Fruit fly (Drosophila melanogaster) whole organism, embryonic: Measurements from ENCODE around the gene CG14252.

Experiments
- Asciz ChIP-seq: fragments of 200-800 bp; sonication (Bioruptor generic); optimal IDR thresholded peaks from 2 replicates; lab custom pipeline; 2017; ENCODE audit warnings: missing biosample characterization, mild to moderate bottlenecking, missing genetic modification characterization, missing genetic modification reagents
- Bdp1 ChIP-seq: fragments of 200-800 bp; sonication (Bioruptor generic); optimal IDR thresholded peaks from 3 replicates; lab custom pipeline; 2016; ENCODE audit warnings: missing biosample characterization, missing genetic modification characterization
- CG10147 ChIP-seq: fragments of 200-800 bp; sonication (Bioruptor generic); optimal IDR thresholded peaks from 2 replicates; lab custom pipeline; 2019; ENCODE audit warnings: missing biosample characterization, mild to moderate bottlenecking, missing genetic modification characterization, moderate library complexity
- CG10654 ChIP-seq: fragments of 200-800 bp; sonication (Bioruptor generic); optimal IDR thresholded peaks from 2 replicates; lab custom pipeline; 2016; ENCODE audit warnings: missing biosample characterization, missing genetic modification characterization
- CG11723 ChIP-seq: fragments of 200-800 bp; sonication (Bioruptor generic); optimal IDR thresholded peaks from 2 replicates; lab custom pipeline; 2017; ENCODE audit warnings: missing biosample characterization, mild to moderate bottlenecking, missing genetic modification characterization
- CG15073 ChIP-seq: fragments of 200-800 bp; sonication (Bioruptor generic); optimal IDR thresholded peaks from 2 replicates; lab custom pipeline; 2016; ENCODE audit warnings: missing biosample characterization, missing genetic modification characterization
- CG15479 ChIP-seq: fragments of 200-800 bp; sonication (Bioruptor generic); optimal IDR thresholded peaks from 3 replicates; lab custom pipeline; 2019; ENCODE audit warnings: missing biosample characterization, mild to moderate bottlenecking, missing genetic modification characterization, moderate library complexity
- CG16779 ChIP-seq: fragments of 200-800 bp; sonication (Bioruptor generic); IDR thresholded peaks from 2 replicates; pipeline ENCODE4 v1.3.6; 2022; ENCODE audit warnings: missing biosample characterization, missing genetic modification characterization
- CG18764 ChIP-seq: fragments of 200-800 bp; sonication (Bioruptor generic); optimal IDR thresholded peaks from 3 replicates; lab custom pipeline; 2016; ENCODE audit warnings: missing biosample characterization, missing genetic modification characterization
- CG2199 ChIP-seq: fragments of 200-800 bp; sonication (Bioruptor generic); IDR thresholded peaks from 3 replicates; pipeline ENCODE4 v1.3.6; 2022; ENCODE audit warnings: missing biosample characterization, missing genetic modification characterization
- CG32532 ChIP-seq: fragments of 200-800 bp; sonication (Bioruptor generic); IDR thresholded peaks from 2 replicates; pipeline ENCODE4 v1.3.6; 2022; ENCODE audit warnings: missing biosample characterization, missing genetic modification characterization
- CG4424 ChIP-seq: fragments of 200-800 bp; sonication (Bioruptor generic); optimal IDR thresholded peaks from 3 replicates; lab custom pipeline; 2016; ENCODE audit warnings: missing biosample characterization, missing genetic modification characterization
- CG4854 ChIP-seq: fragments of 200-800 bp; sonication (Bioruptor generic); optimal IDR thresholded peaks from 2 replicates; lab custom pipeline; 2016; ENCODE audit warnings: missing biosample characterization, missing genetic modification characterization, inconsistent platforms
- CG9437 ChIP-seq: fragments of 200-800 bp; sonication (Bioruptor generic); optimal IDR thresholded peaks from 2 replicates; lab custom pipeline; 2018; ENCODE audit warnings: missing biosample characterization, mild to moderate bottlenecking, missing genetic modification characterization
- CG9876 ChIP-seq: fragments of 200-800 bp; sonication (Bioruptor generic); optimal IDR thresholded peaks from 2 replicates; lab custom pipeline; 2016; ENCODE audit warnings: missing biosample characterization, missing genetic modification characterization
- Camta ChIP-seq: fragments of 200-800 bp; sonication (Bioruptor generic); optimal IDR thresholded peaks from 2 replicates; lab custom pipeline; 2016; ENCODE audit warnings: missing biosample characterization, missing genetic modification characterization
- CkIIα-i1 ChIP-seq: fragments of 200-800 bp; sonication (Bioruptor generic); IDR thresholded peaks from 2 replicates; pipeline ENCODE4 v1.3.6; 2022; ENCODE audit warnings: missing biosample characterization, missing genetic modification characterization
- Dek ChIP-seq: fragments of 200-800 bp; sonication (Bioruptor generic); optimal IDR thresholded peaks from 3 replicates; lab custom pipeline; 2019; ENCODE audit warnings: missing biosample characterization, mild to moderate bottlenecking, missing genetic modification characterization, moderate library complexity
- Dfd ChIP-seq, 2 experiments: fragments of >200 bp; optimal IDR thresholded peaks; 2 replicates each; lab custom pipeline; 2017; ENCODE audit warnings: missing biosample characterization in 2 of 2, missing genetic modification characterization in 2 of 2
- Dip3 ChIP-seq: fragments of 200-800 bp; sonication (Bioruptor generic); optimal IDR thresholded peaks from 3 replicates; lab custom pipeline; 2016; ENCODE audit warnings: missing biosample characterization, missing genetic modification characterization
- Doc3 ChIP-seq: fragments of 200-800 bp; sonication (Bioruptor generic); IDR thresholded peaks from 3 replicates; pipeline ENCODE4 v1.3.6; 2022; ENCODE audit warnings: missing biosample characterization, missing genetic modification characterization; ENCODE audit not compliant: partially characterized antibody
- Elba2 ChIP-seq: fragments of 200-800 bp; sonication (Bioruptor generic); optimal IDR thresholded peaks from 3 replicates; lab custom pipeline; 2016; ENCODE audit warnings: missing biosample characterization, missing genetic modification characterization
- Ets97D ChIP-seq: fragments of 200-800 bp; sonication (Bioruptor generic); optimal IDR thresholded peaks from 3 replicates; lab custom pipeline; 2016; ENCODE audit warnings: missing biosample characterization, missing genetic modification characterization
- Gug ChIP-seq: fragments of 200-800 bp; sonication (Bioruptor generic); IDR thresholded peaks from 4 replicates; pipeline ENCODE4 v1.3.6; 2022; ENCODE audit warnings: missing biosample characterization, missing genetic modification characterization
- Hr3 ChIP-seq: fragments of 200-800 bp; sonication (Bioruptor generic); optimal IDR thresholded peaks from 3 replicates; lab custom pipeline; 2016; ENCODE audit warnings: missing biosample characterization, missing genetic modification characterization
- Hsf ChIP-seq: fragments of 200-800 bp; sonication (Bioruptor generic); optimal IDR thresholded peaks from 3 replicates; lab custom pipeline; 2016; ENCODE audit warnings: missing biosample characterization, missing genetic modification characterization
- Lpt ChIP-seq: fragments of >200 bp; optimal IDR thresholded peaks from 2 replicates; lab custom pipeline; 2018; ENCODE audit warnings: missing biosample characterization, missing genetic modification characterization
- MESR4 ChIP-seq: fragments of 200-800 bp; sonication (Bioruptor generic); optimal IDR thresholded peaks from 2 replicates; lab custom pipeline; 2018; ENCODE audit warnings: missing biosample characterization, mild to moderate bottlenecking, missing genetic modification characterization, moderate library complexity
- NC2β ChIP-seq: fragments of 200-800 bp; sonication (Bioruptor generic); optimal IDR thresholded peaks from 2 replicates; lab custom pipeline; 2016; ENCODE audit warnings: missing biosample characterization, missing genetic modification characterization
- ac ChIP-seq: fragments of 200-800 bp; sonication (Bioruptor generic); optimal IDR thresholded peaks from 3 replicates; lab custom pipeline; 2017; ENCODE audit warnings: missing biosample characterization, mild to moderate bottlenecking, missing genetic modification characterization
- ap ChIP-seq: fragments of 200-800 bp; sonication (Bioruptor generic); IDR thresholded peaks from 2 replicates; pipeline ENCODE4 v1.3.6; 2022; ENCODE audit warnings: missing biosample characterization, missing genetic modification characterization
- br ChIP-seq: fragments of >200 bp; optimal IDR thresholded peaks from 2 replicates; lab custom pipeline; 2017
- bsh ChIP-seq, 2 experiments: fragments of 200-800 bp; sonication (Bioruptor generic); optimal IDR thresholded peaks; 2 replicates each; lab custom pipeline; 2017 to 2018; ENCODE audit warnings: mild to moderate bottlenecking in 2 of 2, missing biosample characterization in 2 of 2, missing genetic modification characterization in 2 of 2, moderate library complexity in 1 of 2
- caup ChIP-seq: fragments of 200-800 bp; sonication (Bioruptor generic); optimal IDR thresholded peaks from 3 replicates; lab custom pipeline; 2017; ENCODE audit warnings: missing biosample characterization, mild to moderate bottlenecking, missing genetic modification characterization, moderate library complexity; ENCODE audit not compliant: severe bottlenecking
- dysf ChIP-seq: fragments of 200-800 bp; sonication (Bioruptor generic); IDR thresholded peaks from 3 replicates; pipeline ENCODE4 v1.3.6; 2022; ENCODE audit warnings: missing biosample characterization, missing genetic modification characterization
- fd64A ChIP-seq: fragments of 200-800 bp; sonication (Bioruptor generic); optimal IDR thresholded peaks from 3 replicates; lab custom pipeline; 2018; ENCODE audit warnings: missing biosample characterization, mild to moderate bottlenecking, missing genetic modification characterization
- gfzf ChIP-seq: fragments of 200-800 bp; sonication (Bioruptor generic); optimal IDR thresholded peaks from 2 replicates; lab custom pipeline; 2016; ENCODE audit warnings: missing biosample characterization, mild to moderate bottlenecking, missing genetic modification characterization, moderate library complexity
- kay ChIP-seq: fragments of 200-800 bp; sonication (Bioruptor generic); optimal IDR thresholded peaks from 2 replicates; lab custom pipeline; 2016; ENCODE audit warnings: missing biosample characterization, missing genetic modification characterization
- ken ChIP-seq: fragments of 200-800 bp; sonication (Bioruptor generic); IDR thresholded peaks from 3 replicates; pipeline ENCODE4 v1.3.6; 2022; ENCODE audit warnings: missing biosample characterization, missing genetic modification characterization
- lbe ChIP-seq: fragments of 200-800 bp; sonication (Bioruptor generic); optimal IDR thresholded peaks from 2 replicates; lab custom pipeline; 2016; ENCODE audit warnings: missing biosample characterization, mild to moderate bottlenecking, missing genetic modification characterization
- mirr ChIP-seq: fragments of 200-800 bp; sonication (Bioruptor generic); optimal IDR thresholded peaks from 3 replicates; lab custom pipeline; 2018; ENCODE audit warnings: missing biosample characterization, mild to moderate bottlenecking, missing genetic modification characterization
- nerfin-2 ChIP-seq: fragments of 200-800 bp; sonication (Bioruptor generic); IDR thresholded peaks from 2 replicates; pipeline ENCODE4 v1.3.6; 2022; ENCODE audit warnings: missing biosample characterization, missing genetic modification characterization; ENCODE audit not compliant: partially characterized antibody
- nom ChIP-seq: fragments of 200-800 bp; sonication (Bioruptor generic); optimal IDR thresholded peaks from 2 replicates; lab custom pipeline; 2017; ENCODE audit warnings: missing biosample characterization, missing genetic modification characterization, mild to moderate bottlenecking, moderate library complexity, missing genetic modification reagents
- onecut ChIP-seq: fragments of 200-800 bp; sonication (Bioruptor generic); IDR thresholded peaks from 2 replicates; pipeline ENCODE4 v1.3.6; 2022; ENCODE audit warnings: missing biosample characterization, missing genetic modification characterization
- pnt ChIP-seq: fragments of 200-800 bp; sonication (Bioruptor generic); optimal IDR thresholded peaks from 3 replicates; lab custom pipeline; 2016; ENCODE audit warnings: missing biosample characterization, missing genetic modification characterization
- psq ChIP-seq: fragments of 200-800 bp; sonication (Bioruptor generic); optimal IDR thresholded peaks from 2 replicates; lab custom pipeline; 2017; ENCODE audit warnings: missing biosample characterization, missing genetic modification characterization
- seq ChIP-seq: fragments of 200-800 bp; sonication (Bioruptor generic); IDR thresholded peaks from 2 replicates; pipeline ENCODE4 v1.3.6; 2022; ENCODE audit warnings: missing biosample characterization, missing genetic modification characterization
- sisA ChIP-seq: fragments of 200-800 bp; sonication (Bioruptor generic); IDR thresholded peaks from 2 replicates; pipeline ENCODE4 v1.3.6; 2022; ENCODE audit warnings: missing biosample characterization, missing genetic modification characterization
- stwl ChIP-seq: fragments of 200-800 bp; sonication (Bioruptor generic); optimal IDR thresholded peaks from 3 replicates; lab custom pipeline; 2018; ENCODE audit warnings: missing biosample characterization, mild to moderate bottlenecking, missing genetic modification characterization, moderate library complexity
- ttk ChIP-seq: fragments of 200-800 bp; sonication (Bioruptor generic); IDR thresholded peaks from 2 replicates; pipeline ENCODE4 v2.1.2; 2022; ENCODE audit warnings: missing biosample characterization, missing genetic modification characterization
- z ChIP-seq: fragments of 200-800 bp; sonication (Bioruptor generic); IDR thresholded peaks from 3 replicates; pipeline ENCODE4 v1.3.6; 2022; ENCODE audit warnings: missing biosample characterization, missing genetic modification characterization

CG14252 gene

DNA sequence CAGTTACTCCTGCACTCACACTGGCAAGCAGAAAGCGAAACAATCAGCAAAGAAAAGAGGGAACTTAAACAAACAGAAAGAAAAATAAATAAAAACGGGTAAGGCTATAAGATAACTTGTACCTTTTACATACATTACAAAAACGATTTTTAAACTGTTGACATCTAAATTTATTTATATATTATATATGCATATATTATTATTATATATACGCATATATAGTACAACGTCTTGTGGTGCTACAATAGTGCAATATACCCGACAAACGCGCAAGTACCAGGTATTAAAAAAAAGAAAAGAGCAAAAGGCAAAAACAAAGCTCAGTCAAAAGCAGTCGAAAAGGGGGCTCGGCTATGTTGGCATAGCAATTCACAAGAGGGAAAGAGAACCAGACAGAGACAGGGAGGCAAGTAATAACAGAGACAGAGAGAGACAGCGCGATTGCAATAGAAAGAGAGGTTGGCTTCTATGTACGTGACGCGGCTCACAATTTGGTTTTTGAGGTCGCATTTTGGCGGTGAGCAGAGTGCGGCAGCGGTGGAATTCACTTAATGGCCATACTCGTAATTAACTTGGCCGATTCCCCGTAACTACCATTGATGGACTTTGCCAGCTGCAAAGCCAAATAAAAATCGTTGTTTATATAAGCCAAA is 8.8 kb downstream of the CG14252 start (continued):
- TF ChIP-seq CG2199 (no peak; the same call in 2 of the 3 replicates), CG10654 (GFP tag; lab: Kevin White, UChicago) (peak; percentile 43), Dek (peak; percentile 53), onecut (GFP tag; lab: Robert Waterston, UW) (peak; percentile 58; the same call in 1 of the 2 replicates), fd64A (no peak), ap (GFP tag; lab: Robert Waterston, UW) (peak; percentile 67), ac (GFP tag; lab: Kevin White, UChicago) (no peak), nerfin-2 (GFP tag; lab: Robert Waterston, UW) (no peak), CG10147 (GFP tag; lab: Kevin White, UChicago) (peak; percentile 50), sisA (GFP tag; lab: Robert Waterston, UW) (peak; percentile 81), br (lab: Kevin White, UChicago) (no peak), CkIIα-i1 (GFP tag; lab: Robert Waterston, UW) (no peak), bsh (GFP tag; optimal IDR thresholded peaks at IDR 0.05; lab: Kevin White, UChicago) (peak; percentile 88 to 92), kay (GFP tag; lab: Kevin White, UChicago) (no peak), Dfd (GFP tag; optimal IDR thresholded peaks at IDR 0.05; lab: Kevin White, UChicago) (no peak), Doc3 (GFP tag; lab: Robert Waterston, UW) (no peak), stwl (tag; lab: Kevin White, UChicago) (no peak), Asciz (GFP tag; lab: Kevin White, UChicago) (peak; percentile 85), ttk (GFP tag; lab: Robert Waterston, UW) (peak; percentile 89), CG15073 (GFP tag; lab: Kevin White, UChicago) (no peak), Gug (GFP tag; lab: Robert Waterston, UW) (peak; percentile 77), dysf (GFP tag; lab: Robert Waterston, UW) (peak; percentile 81), NC2β (GFP tag; lab: Kevin White, UChicago) (no peak), Dip3 (GFP tag; lab: Kevin White, UChicago) (peak; percentile 5), Hr3 (peak; percentile 83), CG11723 (GFP tag; lab: Kevin White, UChicago) (peak; percentile 22), CG4424 (GFP tag; lab: Kevin White, UChicago) (peak; percentile 61), CG32532 (GFP tag; lab: Robert Waterston, UW) (peak; percentile 68), z (no peak; the same call in 2 of the 3 replicates), Hsf (GFP tag; lab: Kevin White, UChicago) (no peak), CG9876 (GFP tag; lab: Kevin White, UChicago) (no peak), CG16779 (GFP tag; lab: Robert Waterston, UW) (no peak), seq (GFP tag; lab: Robert Waterston, UW) (peak; percentile 50; the same call in 1 of the 2 replicates), gfzf (GFP tag; lab: Kevin White, UChicago) (no peak), psq (GFP tag; lab: Kevin White, UChicago) (peak; percentile 89), CG18764 (peak; percentile 57), CG15479 (no peak), Elba2 (GFP tag; lab: Kevin White, UChicago) (no peak), Ets97D (no peak), CG4854 (GFP tag; lab: Kevin White, UChicago) (no peak), ken (peak; percentile 86), mirr (GFP tag; lab: Kevin White, UChicago) (no peak), nom (peak; percentile 94), lbe (GFP tag; lab: Kevin White, UChicago) (peak; percentile 88), Camta (GFP tag; lab: Kevin White, UChicago) (peak; percentile 16), Lpt (GFP tag; lab: Kevin White, UChicago) (no peak), caup (GFP tag; lab: Kevin White, UChicago) (peak; percentile 66), pnt (GFP tag; lab: Kevin White, UChicago) (no peak), MESR4 (GFP tag; lab: Kevin White, UChicago) (no peak), CG9437 (GFP tag; lab: Kevin White, UChicago) (peak; percentile 18), Bdp1 (GFP tag; lab: Kevin White, UChicago) (no peak)
